Fruit fly (Drosophila melanogaster) whole organism: Measurements from ENCODE around the gene S6kII.

ENCODE experiments used
- CG8478 ChIP-seq: fragments of >200 bp; optimal IDR thresholded peaks from 2 replicates; lab custom pipeline; 2018; ENCODE audit warnings: inconsistent platforms
- Dll ChIP-seq: fragments of >200 bp; optimal IDR thresholded peaks from 2 replicates; lab custom pipeline; 2017
- EcR ChIP-seq, 2 experiments: fragments of >200 bp; optimal IDR thresholded peaks; 2 replicates each; lab custom pipeline; 2017; ENCODE audit warnings: missing biosample characterization in 2 of 2, missing genetic modification characterization in 2 of 2, missing genetic modification reagents in 2 of 2
- pan ChIP-seq: fragments of >200 bp; optimal IDR thresholded peaks from 2 replicates; lab custom pipeline; 2017
- psq ChIP-seq: fragments of >200 bp; optimal IDR thresholded peaks from 2 replicates; lab custom pipeline; 2017
- usp ChIP-seq: fragments of >200 bp; optimal IDR thresholded peaks from 2 replicates; lab custom pipeline; 2017; ENCODE audit warnings: missing biosample characterization, missing genetic modification characterization, mixed read lengths

Gene S6kII

dm6 chrX:22502225-22502624 is 27.5 kb upstream of the S6kII start:
- TF ChIP-seq usp (GFP tag; lab: Kevin White, UChicago) (no peak), CG8478 (lab: Kevin White, UChicago) (no peak), EcR (GFP tag; optimal IDR thresholded peaks at IDR 0.05; lab: Kevin White, UChicago) (no peak)

- no peak for TF ChIP-seq Dll (lab: Kevin White, UChicago)
- TF ChIP-seq EcR (GFP tag; optimal IDR thresholded peaks at IDR 0.05; lab: Kevin White, UChicago) = no peak
- no peak for TF ChIP-seq usp (GFP tag; lab: Kevin White, UChicago)
- TF ChIP-seq psq (lab: Kevin White, UChicago) = no peak
- no peak for TF ChIP-seq pan (lab: Kevin White, UChicago)
Measured at dm6 chrX:22509085-22509484, 20.7 kb upstream of the S6kII start.

DNA sequence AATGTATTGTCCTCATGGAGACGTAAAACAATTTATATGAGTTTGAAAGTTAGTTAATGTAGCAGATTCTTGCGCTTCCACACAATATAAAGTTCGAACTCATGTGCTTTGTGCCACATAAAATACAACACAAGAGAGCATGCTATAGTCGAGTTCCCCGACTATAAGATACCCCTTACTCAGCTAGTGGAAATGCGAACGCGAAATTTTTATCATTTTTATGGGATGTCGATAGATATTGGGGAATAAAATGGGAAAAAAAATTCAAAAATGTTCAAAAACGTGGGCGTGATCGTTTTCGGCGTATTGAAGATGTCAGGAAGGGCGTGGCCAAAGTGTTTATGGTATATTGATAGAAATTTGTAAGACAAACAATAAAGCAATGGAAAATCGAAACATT is 19.0 kb upstream of the S6kII start:
- no peak for TF ChIP-seq pan (lab: Kevin White, UChicago)
- TF ChIP-seq EcR (GFP tag; optimal IDR thresholded peaks at IDR 0.05; lab: Kevin White, UChicago) = no peak
- TF ChIP-seq psq (lab: Kevin White, UChicago) = no peak
- no peak for TF ChIP-seq usp (GFP tag; lab: Kevin White, UChicago)
- no peak for TF ChIP-seq CG8478 (lab: Kevin White, UChicago)
- no peak for TF ChIP-seq Dll (lab: Kevin White, UChicago)

- TF ChIP-seq pan (lab: Kevin White, UChicago) = no peak
- no peak for TF ChIP-seq Dll (lab: Kevin White, UChicago)
- TF ChIP-seq usp (GFP tag; lab: Kevin White, UChicago) = no peak
- TF ChIP-seq psq (lab: Kevin White, UChicago) = no peak
- no peak for TF ChIP-seq EcR (GFP tag; optimal IDR thresholded peaks at IDR 0.05; lab: Kevin White, UChicago)
- no peak for TF ChIP-seq CG8478 (lab: Kevin White, UChicago)
Measured at dm6 chrX:22512071-22512470, 17.7 kb upstream of the S6kII start.

DNA sequence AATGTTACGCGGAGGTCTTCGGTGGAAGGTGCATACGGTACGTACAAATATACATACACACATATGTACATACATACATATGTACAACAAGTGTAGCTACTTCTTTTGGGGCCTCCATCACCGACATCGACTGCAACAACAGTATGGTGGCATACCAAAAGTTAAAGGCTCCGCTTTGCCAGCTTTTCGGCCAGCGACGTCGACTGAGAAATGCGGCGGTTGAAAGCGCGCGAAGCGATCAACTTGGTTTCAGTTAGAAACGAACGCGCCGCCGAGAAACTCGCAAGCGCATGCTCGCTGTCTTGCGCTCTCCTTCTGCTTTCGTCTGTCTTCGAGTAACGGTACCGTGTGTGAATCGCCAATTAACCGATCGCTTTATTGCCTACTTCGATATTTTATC is 14.8 kb upstream of the S6kII start, which contains the start of gene CG17600:
TSS of gene CG17600 (plus strand) at position 250 of the 400 bp plus-strand sequence.
- TF ChIP-seq CG8478 (lab: Kevin White, UChicago) (no peak), EcR (GFP tag; optimal IDR thresholded peaks at IDR 0.05; lab: Kevin White, UChicago) (no peak), usp (GFP tag; lab: Kevin White, UChicago) (no peak), Dll (lab: Kevin White, UChicago) (no peak), psq (lab: Kevin White, UChicago) (no peak), pan (lab: Kevin White, UChicago) (no peak)

DNA sequence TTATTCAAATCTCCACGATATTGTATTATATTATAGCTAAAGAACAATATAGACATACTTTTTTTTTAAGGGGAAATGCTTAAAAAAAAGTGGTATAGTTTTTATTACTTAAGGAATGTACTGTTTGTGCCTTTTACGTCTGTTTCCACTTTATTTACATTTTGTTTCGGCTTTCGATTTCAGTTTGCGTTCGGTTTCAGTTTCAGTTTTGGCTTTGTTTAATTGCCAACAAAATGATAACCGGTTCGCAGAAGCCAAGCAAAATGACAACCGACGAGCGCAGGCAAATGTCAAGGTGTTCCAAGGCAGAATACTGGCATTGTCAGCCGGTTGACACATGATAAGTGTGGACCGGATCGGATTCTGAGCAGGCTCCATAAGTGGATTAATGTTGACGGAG is 2.6 kb upstream of the S6kII start:
- no peak for TF ChIP-seq usp (GFP tag; lab: Kevin White, UChicago)
- no peak for TF ChIP-seq Dll (lab: Kevin White, UChicago)
- no peak for TF ChIP-seq pan (lab: Kevin White, UChicago)
- TF ChIP-seq CG8478 (lab: Kevin White, UChicago) = no peak
- TF ChIP-seq psq (lab: Kevin White, UChicago) = no peak
- no peak for TF ChIP-seq EcR (GFP tag; optimal IDR thresholded peaks at IDR 0.05; lab: Kevin White, UChicago)

- TF ChIP-seq CG8478 (lab: Kevin White, UChicago) = peak; percentile 22
- no peak for TF ChIP-seq EcR (GFP tag; optimal IDR thresholded peaks at IDR 0.05; lab: Kevin White, UChicago)
Measured at dm6 chrX:22540065-22540504, 10.3 kb downstream of the S6kII start, which contains the start of gene CG17598. TSS of gene CG17598 (minus strand) at chrX:22540383.

DNA sequence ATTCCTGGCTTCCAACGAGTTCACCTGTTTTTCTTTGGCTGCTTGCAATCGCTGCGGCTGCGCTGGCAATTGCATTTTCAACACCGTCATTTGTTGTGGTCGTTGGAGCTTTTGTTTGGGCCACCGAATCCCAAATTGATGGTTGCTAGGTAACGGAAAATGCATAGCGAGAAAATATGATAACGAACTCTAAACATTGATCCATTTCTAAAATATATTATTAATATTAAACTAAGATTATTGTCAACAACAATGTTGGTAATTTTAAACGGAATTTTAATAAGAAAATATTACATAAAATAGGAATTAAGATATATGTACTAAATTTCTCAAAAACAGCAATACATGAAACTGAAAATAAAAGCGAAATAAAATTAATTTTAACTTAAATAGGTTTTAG is 14.5 kb downstream of the S6kII start, which contains the start of gene Cluap1:
TSS of gene Cluap1 (minus strand) at position 101 of the 400 bp plus-strand sequence.
- no peak for TF ChIP-seq psq (lab: Kevin White, UChicago)
- no peak for TF ChIP-seq EcR (GFP tag; optimal IDR thresholded peaks at IDR 0.05; lab: Kevin White, UChicago)
- no peak for TF ChIP-seq pan (lab: Kevin White, UChicago)
- TF ChIP-seq usp (GFP tag; lab: Kevin White, UChicago) = no peak
- no peak for TF ChIP-seq CG8478 (lab: Kevin White, UChicago)
- TF ChIP-seq Dll (lab: Kevin White, UChicago) = no peak

dm6 chrX:22544660-22545059 is 14.9 kb downstream of the S6kII start:
- no peak for TF ChIP-seq CG8478 (lab: Kevin White, UChicago)
- TF ChIP-seq pan (lab: Kevin White, UChicago) = no peak
- TF ChIP-seq EcR (GFP tag; optimal IDR thresholded peaks at IDR 0.05; lab: Kevin White, UChicago) = no peak
- no peak for TF ChIP-seq psq (lab: Kevin White, UChicago)
- TF ChIP-seq usp (GFP tag; lab: Kevin White, UChicago) = no peak
- TF ChIP-seq Dll (lab: Kevin White, UChicago) = no peak

dm6 chrX:22546797-22547196 is 17.0 kb downstream of the S6kII start, which contains the start of gene CG17601:
TSS of gene CG17601 (plus strand) at chrX:22547097.
- TF ChIP-seq usp (GFP tag; lab: Kevin White, UChicago) = no peak
- TF ChIP-seq pan (lab: Kevin White, UChicago) = no peak
- TF ChIP-seq EcR (GFP tag; optimal IDR thresholded peaks at IDR 0.05; lab: Kevin White, UChicago) = no peak
- TF ChIP-seq Dll (lab: Kevin White, UChicago) = no peak
- TF ChIP-seq psq (lab: Kevin White, UChicago) = no peak
- no peak for TF ChIP-seq CG8478 (lab: Kevin White, UChicago)

- TF ChIP-seq psq (lab: Kevin White, UChicago) = no peak
Measured at dm6 chrX:22574362-22574761, 44.6 kb downstream of the S6kII start.

DNA sequence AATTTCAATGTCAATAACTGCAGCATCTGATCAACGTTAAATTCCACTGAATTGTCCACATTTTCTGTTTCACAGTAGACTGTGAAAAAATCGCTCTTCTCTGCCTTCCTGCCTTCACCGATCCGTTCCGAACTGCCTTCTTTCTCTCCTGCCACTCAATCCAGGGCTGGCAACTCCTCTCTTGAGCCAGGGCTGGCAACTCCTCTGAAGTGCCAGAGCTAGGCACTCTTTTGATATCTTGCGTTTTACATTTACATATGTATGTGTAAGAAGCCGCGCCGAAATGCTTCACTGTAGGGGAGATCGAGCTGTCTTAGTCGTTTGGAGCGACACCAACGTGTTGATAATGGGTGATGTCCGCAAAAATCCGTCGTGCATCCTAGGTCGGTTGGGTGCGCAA is 45.3 kb downstream of the S6kII start:
- TF ChIP-seq usp (GFP tag; lab: Kevin White, UChicago) (no peak), psq (lab: Kevin White, UChicago) (no peak), EcR (GFP tag; optimal IDR thresholded peaks at IDR 0.05; lab: Kevin White, UChicago) (no peak), pan (lab: Kevin White, UChicago) (no peak), Dll (lab: Kevin White, UChicago) (no peak), CG8478 (lab: Kevin White, UChicago) (no peak)
